Fruit fly (Drosophila melanogaster) whole organism, embryonic: ENCODE results near the gene CG43055.

ENCODE experiments used
- CG11695 ChIP-seq: fragments of 200-800 bp; sonication (Bioruptor generic); IDR thresholded peaks from 3 replicates; pipeline ENCODE4 v1.3.6; 2022; ENCODE audit warnings: missing biosample characterization, missing genetic modification characterization
- CG13287 ChIP-seq: fragments of 200-800 bp; sonication (Bioruptor generic); IDR thresholded peaks from 2 replicates; pipeline ENCODE4 v1.3.6; 2022; ENCODE audit warnings: missing biosample characterization, missing genetic modification characterization; ENCODE audit not compliant: partially characterized antibody
- CG14014 ChIP-seq: fragments of 200-800 bp; sonication (Bioruptor generic); IDR thresholded peaks from 2 replicates; pipeline ENCODE4 v1.3.6; 2022; ENCODE audit warnings: missing biosample characterization, missing genetic modification characterization
- CG14667 ChIP-seq: fragments of 200-800 bp; sonication (Bioruptor generic); IDR thresholded peaks from 2 replicates; pipeline ENCODE4 v1.3.6; 2022; ENCODE audit warnings: missing biosample characterization, missing genetic modification characterization
- CG14710 ChIP-seq: fragments of 200-800 bp; sonication (Bioruptor generic); optimal IDR thresholded peaks from 3 replicates; lab custom pipeline; 2019; ENCODE audit warnings: missing biosample characterization, mild to moderate bottlenecking, missing genetic modification characterization, moderate library complexity
- CG15011 ChIP-seq: fragments of 200-800 bp; sonication (Bioruptor generic); optimal IDR thresholded peaks from 3 replicates; lab custom pipeline; 2018; ENCODE audit warnings: missing biosample characterization, mild to moderate bottlenecking, missing genetic modification characterization
- CG2116 ChIP-seq: fragments of 200-800 bp; sonication (Bioruptor generic); optimal IDR thresholded peaks from 3 replicates; lab custom pipeline; 2018; ENCODE audit warnings: missing biosample characterization, mild to moderate bottlenecking, missing genetic modification characterization
- CG2120 ChIP-seq: fragments of 200-800 bp; sonication (Bioruptor generic); optimal IDR thresholded peaks from 3 replicates; lab custom pipeline; 2016; ENCODE audit warnings: missing biosample characterization, missing genetic modification characterization
- CG2712 ChIP-seq: fragments of 200-800 bp; optimal IDR thresholded peaks from 3 replicates; lab custom pipeline; 2019; ENCODE audit warnings: missing biosample characterization, mild to moderate bottlenecking, missing genetic modification characterization, moderate library complexity
- CG2889 ChIP-seq: fragments of 200-800 bp; sonication (Bioruptor generic); IDR thresholded peaks from 3 replicates; pipeline ENCODE4 v1.3.6; 2022; ENCODE audit warnings: missing biosample characterization, missing genetic modification characterization
- CG31365 ChIP-seq: fragments of 200-800 bp; sonication (Bioruptor generic); optimal IDR thresholded peaks from 2 replicates; lab custom pipeline; 2018; ENCODE audit warnings: missing biosample characterization, mild to moderate bottlenecking, missing genetic modification characterization
- CG32532 ChIP-seq: fragments of 200-800 bp; sonication (Bioruptor generic); IDR thresholded peaks from 2 replicates; pipeline ENCODE4 v1.3.6; 2022; ENCODE audit warnings: missing biosample characterization, missing genetic modification characterization
- CG3407 ChIP-seq: fragments of 200-800 bp; sonication (Bioruptor generic); optimal IDR thresholded peaks from 2 replicates; lab custom pipeline; 2018; ENCODE audit warnings: missing biosample characterization, mild to moderate bottlenecking, missing genetic modification characterization
- CG3838 ChIP-seq: fragments of 200-800 bp; sonication (Bioruptor generic); optimal IDR thresholded peaks from 3 replicates; lab custom pipeline; 2016; ENCODE audit warnings: missing biosample characterization, missing genetic modification characterization
- CG3847 ChIP-seq: fragments of 200-800 bp; sonication (Bioruptor generic); IDR thresholded peaks from 2 replicates; pipeline ENCODE4 v1.3.6; 2022; ENCODE audit warnings: missing biosample characterization, missing genetic modification characterization
- CG43689 ChIP-seq: fragments of 200-800 bp; sonication (Bioruptor generic); IDR thresholded peaks from 2 replicates; pipeline ENCODE4 v1.3.6; 2022; ENCODE audit warnings: missing biosample characterization, missing genetic modification characterization
- CG6765 ChIP-seq: fragments of 200-800 bp; sonication (Bioruptor generic); optimal IDR thresholded peaks from 3 replicates; lab custom pipeline; 2017; ENCODE audit warnings: missing biosample characterization, mild to moderate bottlenecking, missing genetic modification characterization
- CG8944 ChIP-seq: fragments of 200-800 bp; sonication (Bioruptor generic); optimal IDR thresholded peaks from 3 replicates; lab custom pipeline; 2016; ENCODE audit warnings: missing biosample characterization, missing genetic modification characterization
- Dref ChIP-seq: fragments of 200-800 bp; sonication (Bioruptor generic); IDR thresholded peaks from 2 replicates; pipeline ENCODE4 v1.3.6; 2022; ENCODE audit warnings: missing biosample characterization, missing genetic modification characterization
- Drgx ChIP-seq: fragments of 200-800 bp; sonication (Bioruptor generic); IDR thresholded peaks from 2 replicates; pipeline ENCODE4 v1.3.6; 2022; ENCODE audit warnings: missing biosample characterization, missing genetic modification characterization
- E2f2 ChIP-seq: fragments of 200-800 bp; sonication (Bioruptor generic); IDR thresholded peaks from 2 replicates; pipeline ENCODE4 v1.3.6; 2022; ENCODE audit warnings: missing biosample characterization, missing genetic modification characterization
- Ets97D ChIP-seq: fragments of 200-800 bp; sonication (Bioruptor generic); optimal IDR thresholded peaks from 3 replicates; lab custom pipeline; 2016; ENCODE audit warnings: missing biosample characterization, missing genetic modification characterization
- Hey ChIP-seq: fragments of 200-800 bp; sonication (Bioruptor generic); optimal IDR thresholded peaks from 3 replicates; lab custom pipeline; 2018; ENCODE audit warnings: missing biosample characterization, mild to moderate bottlenecking, missing genetic modification characterization
- Kr ChIP-seq: fragments of 200-800 bp; sonication (Bioruptor generic); optimal IDR thresholded peaks from 2 replicates; lab custom pipeline; 2017; ENCODE audit warnings: missing biosample characterization, mild to moderate bottlenecking, missing genetic modification characterization
- MESR4 ChIP-seq: fragments of 200-800 bp; sonication (Bioruptor generic); optimal IDR thresholded peaks from 2 replicates; lab custom pipeline; 2018; ENCODE audit warnings: missing biosample characterization, mild to moderate bottlenecking, missing genetic modification characterization, moderate library complexity
- Med ChIP-seq: fragments of 200-800 bp; sonication (Bioruptor generic); peaks from one replicate; lab custom pipeline; 2016; ENCODE audit warnings: missing biosample characterization, missing genetic modification characterization, mild to moderate bottlenecking, inconsistent platforms, moderate library complexity
- Nf-YC ChIP-seq: fragments of 200-800 bp; optimal IDR thresholded peaks from 3 replicates; lab custom pipeline; 2019; ENCODE audit warnings: missing biosample characterization, mild to moderate bottlenecking, missing genetic modification characterization, moderate library complexity
- Oaz ChIP-seq: fragments of 200-800 bp; sonication (Bioruptor generic); IDR thresholded peaks from 2 replicates; pipeline ENCODE4 v1.3.6; 2022; ENCODE audit warnings: missing biosample characterization, missing genetic modification characterization
- Opbp ChIP-seq: fragments of 200-800 bp; sonication (Bioruptor generic); IDR thresholded peaks from 3 replicates; pipeline ENCODE4 v1.3.6; 2022; ENCODE audit warnings: missing biosample characterization, missing genetic modification characterization; ENCODE audit not compliant: partially characterized antibody
- Ravus ChIP-seq: fragments of 200-800 bp; sonication (Bioruptor generic); IDR thresholded peaks from 2 replicates; pipeline ENCODE4 v1.3.6; 2022; ENCODE audit warnings: missing biosample characterization, missing genetic modification characterization
- Sin3A ChIP-seq: fragments of >200 bp; optimal IDR thresholded peaks from 2 replicates; lab custom pipeline; 2018
- Sry-β ChIP-seq: fragments of 200-800 bp; sonication (Bioruptor generic); optimal IDR thresholded peaks from 2 replicates; lab custom pipeline; 2018; ENCODE audit warnings: missing biosample characterization, mild to moderate bottlenecking, missing genetic modification characterization, moderate library complexity
- al ChIP-seq: fragments of 200-800 bp; sonication (Bioruptor generic); IDR thresholded peaks from 2 replicates; pipeline ENCODE4 v1.3.6; 2022; ENCODE audit warnings: missing biosample characterization, missing genetic modification characterization
- ato ChIP-seq: fragments of 200-800 bp; sonication (Bioruptor generic); IDR thresholded peaks from 2 replicates; pipeline ENCODE4 v1.3.6; 2022; ENCODE audit warnings: missing biosample characterization, missing genetic modification characterization; ENCODE audit not compliant: partially characterized antibody
- bcd ChIP-seq: fragments of 200-800 bp; sonication (Bioruptor generic); optimal IDR thresholded peaks from 2 replicates; lab custom pipeline; 2017; ENCODE audit warnings: missing biosample characterization, mild to moderate bottlenecking, missing genetic modification characterization
- cad ChIP-seq: fragments of >200 bp; optimal IDR thresholded peaks from 2 replicates; lab custom pipeline; 2017; ENCODE audit warnings: missing biosample characterization, missing genetic modification characterization
- caup ChIP-seq: fragments of 200-800 bp; sonication (Bioruptor generic); optimal IDR thresholded peaks from 3 replicates; lab custom pipeline; 2017; ENCODE audit warnings: missing biosample characterization, mild to moderate bottlenecking, missing genetic modification characterization, moderate library complexity; ENCODE audit not compliant: severe bottlenecking
- chif ChIP-seq, 2 experiments: fragments of 200-800 bp; sonication (Bioruptor generic); optimal IDR thresholded peaks; 3 replicates each; lab custom pipeline; 2016; ENCODE audit warnings: missing biosample characterization in 2 of 2, missing genetic modification characterization in 2 of 2
- chn ChIP-seq: fragments of 200-800 bp; sonication (Bioruptor generic); optimal IDR thresholded peaks from 2 replicates; lab custom pipeline; 2016; ENCODE audit warnings: missing biosample characterization, missing genetic modification characterization
- da ChIP-seq: fragments of 200-800 bp; sonication (Bioruptor generic); optimal IDR thresholded peaks from 2 replicates; lab custom pipeline; 2016; ENCODE audit warnings: missing biosample characterization, missing genetic modification characterization
- ind ChIP-seq: fragments of 200-800 bp; sonication (Bioruptor generic); optimal IDR thresholded peaks from 3 replicates; lab custom pipeline; 2016; ENCODE audit warnings: missing biosample characterization, missing genetic modification characterization
- inv ChIP-seq: fragments of 200-800 bp; sonication (Bioruptor generic); IDR thresholded peaks from 2 replicates; pipeline ENCODE4 v1.3.6; 2022; ENCODE audit warnings: missing biosample characterization, missing genetic modification characterization; ENCODE audit not compliant: partially characterized antibody
- org-1 ChIP-seq: fragments of 200-800 bp; sonication (Bioruptor generic); optimal IDR thresholded peaks from 2 replicates; lab custom pipeline; 2017; ENCODE audit warnings: missing biosample characterization, missing genetic modification characterization
- otp ChIP-seq: fragments of 200-800 bp; sonication (Bioruptor generic); IDR thresholded peaks from 3 replicates; pipeline ENCODE4, ENCODE4 v1.3.6; 2022; ENCODE audit warnings: missing biosample characterization, missing genetic modification characterization
- rib ChIP-seq: fragments of 200-800 bp; sonication (Bioruptor generic); IDR thresholded peaks from 2 replicates; pipeline ENCODE4 v1.3.6; 2022; ENCODE audit warnings: missing biosample characterization, missing genetic modification characterization
- sisA ChIP-seq: fragments of 200-800 bp; sonication (Bioruptor generic); IDR thresholded peaks from 2 replicates; pipeline ENCODE4 v1.3.6; 2022; ENCODE audit warnings: missing biosample characterization, missing genetic modification characterization
- tin ChIP-seq: fragments of 200-800 bp; sonication (Bioruptor generic); optimal IDR thresholded peaks from 3 replicates; lab custom pipeline; 2016; ENCODE audit warnings: missing biosample characterization, missing genetic modification characterization
- tna ChIP-seq: fragments of 200-800 bp; sonication (Bioruptor generic); IDR thresholded peaks from 2 replicates; pipeline ENCODE4 v1.3.6; 2022; ENCODE audit warnings: missing biosample characterization, missing genetic modification characterization; ENCODE audit not compliant: partially characterized antibody
- trem ChIP-seq: fragments of 200-800 bp; optimal IDR thresholded peaks from 3 replicates; lab custom pipeline; 2019; ENCODE audit warnings: missing biosample characterization, mild to moderate bottlenecking, missing genetic modification characterization, moderate library complexity
- twi ChIP-seq: fragments of 200-800 bp; optimal IDR thresholded peaks from 2 replicates; lab custom pipeline; 2019; ENCODE audit warnings: missing biosample characterization, mild to moderate bottlenecking, missing genetic modification characterization, moderate library complexity
- vnd ChIP-seq: fragments of 200-800 bp; sonication (Bioruptor generic); IDR thresholded peaks from 3 replicates; pipeline ENCODE4 v1.3.6; 2022; ENCODE audit warnings: missing biosample characterization, missing genetic modification characterization; ENCODE audit not compliant: partially characterized antibody
- zen2 ChIP-seq: fragments of 200-800 bp; sonication (Bioruptor generic); IDR thresholded peaks from 3 replicates; pipeline ENCODE4 v1.3.6; 2022; ENCODE audit warnings: missing biosample characterization, missing genetic modification characterization; ENCODE audit not compliant: partially characterized antibody

CG43055 gene

dm6 chr2L:4382522-4382921 lies 28.4 kb upstream of the CG43055 start, which contains the start of gene CG17612 (continued):
- TF ChIP-seq Kr (GFP tag; lab: Kevin White, UChicago) (no peak), CG3407 (no peak), twi (tag; lab: Kevin White, UChicago) (no peak), MESR4 (GFP tag; lab: Kevin White, UChicago) (peak; percentile 33), CG11695 (no peak), CG8944 (GFP tag; lab: Kevin White, UChicago) (no peak), CG32532 (GFP tag; lab: Robert Waterston, UW) (no peak), ato (GFP tag; lab: Robert Waterston, UW) (peak; percentile 66), trem (tag; lab: Kevin White, UChicago) (peak; percentile 38), inv (GFP tag; lab: Robert Waterston, UW) (peak; percentile 29; the same call in 1 of the 2 replicates), chn (GFP tag; lab: Kevin White, UChicago) (no peak), Drgx (no peak), CG2889 (GFP tag; lab: Robert Waterston, UW) (no peak), CG14667 (no peak), Nf-YC (tag; lab: Kevin White, UChicago) (no peak), da (no peak), Sin3A (peak; percentile 4), CG6765 (GFP tag; lab: Kevin White, UChicago) (no peak), Sry-β (GFP tag; lab: Kevin White, UChicago) (no peak), Oaz (GFP tag; lab: Robert Waterston, UW) (no peak), rib (GFP tag; lab: Robert Waterston, UW) (no peak), tna (GFP tag; lab: Robert Waterston, UW) (peak; percentile 73; the same call in 1 of the 2 replicates), caup (GFP tag; lab: Kevin White, UChicago) (no peak), Ets97D (peak; percentile 21), Dref (GFP tag; lab: Robert Waterston, UW) (peak; percentile 85), CG15011 (no peak), CG14710 (tag; lab: Kevin White, UChicago) (peak; percentile 33), ind (GFP tag; lab: Kevin White, UChicago) (no peak), otp (GFP tag; lab: Robert Waterston, UW) (no peak), CG3838 (GFP tag; lab: Kevin White, UChicago) (no peak), CG14014 (GFP tag; lab: Robert Waterston, UW) (no peak), zen2 (GFP tag; lab: Robert Waterston, UW) (peak; percentile 67; the same call in 2 of the 3 replicates), bcd (GFP tag; lab: Kevin White, UChicago) (no peak), sisA (GFP tag; lab: Robert Waterston, UW) (no peak), CG43689 (GFP tag; lab: Robert Waterston, UW) (no peak), CG2116 (GFP tag; lab: Kevin White, UChicago) (peak; percentile 92), CG3847 (GFP tag; lab: Robert Waterston, UW) (no peak), al (no peak), Ravus (GFP tag; lab: Robert Waterston, UW) (no peak), Hey (tag; lab: Kevin White, UChicago) (no peak), tin (GFP tag; lab: Kevin White, UChicago) (no peak), Med (peak; percentile 62), CG2712 (peak; percentile 10), Opbp (GFP tag; lab: Robert Waterston, UW) (peak; percentile 79; the same call in 2 of the 3 replicates), CG31365 (tag; lab: Kevin White, UChicago) (no peak), E2f2 (GFP tag; lab: Robert Waterston, UW) (peak; percentile 24; the same call in 1 of the 2 replicates), CG2120 (no peak), cad (GFP tag; lab: Kevin White, UChicago) (peak; percentile 24), chif (GFP tag; optimal IDR thresholded peaks at IDR 0.05; lab: Kevin White, UChicago) (no peak), CG13287 (peak; percentile 84), org-1 (no peak), vnd (peak; percentile 64; the same call in 2 of the 3 replicates)
